Fruit fly (Drosophila melanogaster): ENCODE results near the gene Rga.

The Rga gene

DNA sequence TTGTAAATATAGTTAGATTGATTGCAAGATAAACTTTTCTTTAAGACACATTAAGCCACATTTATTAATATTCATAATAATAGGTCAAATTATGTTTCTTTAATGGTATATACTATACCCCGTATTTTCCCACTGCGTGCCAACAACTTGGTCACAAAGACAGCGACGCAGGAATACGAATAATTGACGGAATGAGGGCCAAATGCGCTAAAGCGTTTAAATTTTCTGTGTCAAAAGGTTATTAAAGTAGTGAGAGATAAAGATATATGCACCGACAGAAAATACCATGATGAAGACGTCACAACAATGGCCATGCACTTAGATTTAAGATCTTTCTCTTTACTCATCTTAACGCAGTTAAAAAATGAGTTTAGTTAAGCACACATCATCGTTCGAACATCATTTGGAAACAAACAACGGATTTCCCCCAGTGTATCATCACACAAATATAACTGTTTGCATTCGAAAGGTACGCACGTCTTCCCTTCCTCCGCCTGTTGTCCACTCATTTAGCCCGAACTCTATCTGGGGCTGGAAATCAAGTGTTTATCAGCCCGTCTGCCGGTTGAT, 7.6 kb upstream of the Rga start (continued):
- peak; percentile 52 for TF ChIP-seq CG3163 (GFP tag; optimal IDR thresholded peaks at IDR 0.05)
- peak; percentile 54 for TF ChIP-seq CG17802 (tag; optimal IDR thresholded peaks at IDR 0.05)
- no peak for TF ChIP-seq Jarid2 (GFP tag; optimal IDR thresholded peaks at IDR 0.05)
- peak; percentile 68 for TF ChIP-seq Hr3 (GFP tag; optimal IDR thresholded peaks at IDR 0.05)
- peak; percentile 64 for TF ChIP-seq CG14667 (GFP tag; IDR thresholded peaks at IDR 0.05)
- TF ChIP-seq CG2712 (tag; optimal IDR thresholded peaks at IDR 0.05) = peak; percentile 71
- peak; percentile 56 for TF ChIP-seq PHDP (tag; optimal IDR thresholded peaks at IDR 0.05)
- peak; percentile 64 for TF ChIP-seq gcm2 (GFP tag; optimal IDR thresholded peaks at IDR 0.05)
- TF ChIP-seq dan (GFP tag; IDR thresholded peaks at IDR 0.05) = no peak
- TF ChIP-seq disco-r (GFP tag; optimal IDR thresholded peaks at IDR 0.05) = no peak
- TF ChIP-seq phol (tag; optimal IDR thresholded peaks at IDR 0.05) = peak; percentile 71
- TF ChIP-seq CG12942 (GFP tag; optimal IDR thresholded peaks at IDR 0.05) = peak; percentile 6
- no peak for TF ChIP-seq CG17612 (GFP tag; IDR thresholded peaks at IDR 0.05)
- TF ChIP-seq crc (GFP tag; optimal IDR thresholded peaks at IDR 0.05) = peak; percentile 52
- peak; percentile 71 for TF ChIP-seq Side (GFP tag; optimal IDR thresholded peaks at IDR 0.05)
- TF ChIP-seq CG4328 (GFP tag; optimal IDR thresholded peaks at IDR 0.05) = no peak
- peak; percentile 24; the same call in 1 of the 3 replicates for TF ChIP-seq H15 (GFP tag; IDR thresholded peaks at IDR 0.05)
- TF ChIP-seq ken (GFP tag; IDR thresholded peaks at IDR 0.05) = peak; percentile 65; the same call in 1 of the 3 replicates
- TF ChIP-seq slp2 (GFP tag; optimal IDR thresholded peaks at IDR 0.05) = peak; percentile 48
- TF ChIP-seq fru (optimal IDR thresholded peaks at IDR 0.05) = no peak
- peak; percentile 74 for TF ChIP-seq CG8924 (tag; optimal IDR thresholded peaks at IDR 0.05)
- peak; percentile 50 for TF ChIP-seq btn (GFP tag; optimal IDR thresholded peaks at IDR 0.05)
- TF ChIP-seq CG43689 (GFP tag; IDR thresholded peaks at IDR 0.05) = no peak; the same call in 1 of the 2 replicates
- TF ChIP-seq Sin3A (optimal IDR thresholded peaks at IDR 0.05) = no peak
- TF ChIP-seq CG2678 (tag; optimal IDR thresholded peaks at IDR 0.05) = peak; percentile 80
- peak in 1 of 2 experiments; percentile 92 for TF ChIP-seq Hr78 (GFP tag; optimal IDR thresholded peaks at IDR 0.05)
- TF ChIP-seq stc (GFP tag; IDR thresholded peaks at IDR 0.05) = peak; percentile 48; the same call in 1 of the 2 replicates
- peak; percentile 74 for TF ChIP-seq gce (GFP tag; IDR thresholded peaks at IDR 0.05)
- TF ChIP-seq tio (GFP tag; optimal IDR thresholded peaks at IDR 0.05) = peak; percentile 77
- TF ChIP-seq Ptx1 (GFP tag; IDR thresholded peaks at IDR 0.05) = peak; percentile 71
- TF ChIP-seq NK7.1 (GFP tag; optimal IDR thresholded peaks at IDR 0.05) = no peak
- TF ChIP-seq az2 (GFP tag; optimal IDR thresholded peaks at IDR 0.05) = peak; percentile 52
- TF ChIP-seq da (GFP tag; optimal IDR thresholded peaks at IDR 0.05) = peak; percentile 27
- peak; percentile 52 for TF ChIP-seq ems (GFP tag; optimal IDR thresholded peaks at IDR 0.05)
- TF ChIP-seq pita (GFP tag; optimal IDR thresholded peaks at IDR 0.05) = no peak
- TF ChIP-seq CG17912 (GFP tag; optimal IDR thresholded peaks at IDR 0.05) = no peak
- no peak for TF ChIP-seq HmgD (GFP tag; optimal IDR thresholded peaks at IDR 0.05)
- TF ChIP-seq ac (GFP tag; optimal IDR thresholded peaks at IDR 0.05) = no peak
- TF ChIP-seq CG14014 (GFP tag; IDR thresholded peaks at IDR 0.05) = peak; percentile 43; the same call in 1 of the 2 replicates
- peak; percentile 36 for TF ChIP-seq twi (tag; optimal IDR thresholded peaks at IDR 0.05)
- TF ChIP-seq Dll (GFP tag; IDR thresholded peaks at IDR 0.05; ENCODE audit: partially characterized antibody) = no peak
- TF ChIP-seq ERR (GFP tag; optimal IDR thresholded peaks at IDR 0.05) = peak; percentile 43
- TF ChIP-seq Tbp (GFP tag; optimal IDR thresholded peaks at IDR 0.05) = no peak
- TF ChIP-seq otp (GFP tag; IDR thresholded peaks at IDR 0.05) = peak; percentile 79; the same call in 2 of the 3 replicates
- TF ChIP-seq crol (GFP tag; IDR thresholded peaks at IDR 0.05) = peak; percentile 82
- no peak for TF ChIP-seq ham (GFP tag; IDR thresholded peaks at IDR 0.05)
- no peak for TF ChIP-seq CG11696 (GFP tag; IDR thresholded peaks at IDR 0.05)
- TF ChIP-seq Bgb (GFP tag; IDR thresholded peaks at IDR 0.05; ENCODE audit: partially characterized antibody) = no peak
- peak; percentile 33; the same call in 2 of the 3 replicates for TF ChIP-seq B-H1 (GFP tag; IDR thresholded peaks at IDR 0.05)
- no peak for TF ChIP-seq CG10431 (GFP tag; optimal IDR thresholded peaks at IDR 0.05)
- no peak for TF ChIP-seq Sry-β (GFP tag; optimal IDR thresholded peaks at IDR 0.05)
- no peak for TF ChIP-seq CG13296 (GFP tag; optimal IDR thresholded peaks at IDR 0.05)

All from whole organism, embryonic.